Worm (Caenorhabditis elegans) whole organism, young adult: Measurements from ENCODE around the gene str-124.

Source experiments
- B0035.1 ChIP-seq: sonication (generic microtip); optimal IDR thresholded peaks from 2 replicates; lab custom pipeline; 2016; ENCODE audit warnings: missing genetic modification characterization, mild to moderate bottlenecking, missing compliant biosample characterization, missing genotype, missing genetic modification reagents
- B0261.1 ChIP-seq: sonication (generic microtip); optimal IDR thresholded peaks from 2 replicates; lab custom pipeline; 2016; ENCODE audit warnings: mild to moderate bottlenecking, missing genetic modification characterization, moderate library complexity, missing compliant biosample characterization
- F33H1.4 ChIP-seq: fragments of 200-800 bp; sonication (Bioruptor generic); IDR thresholded peaks from 2 replicates; pipeline ENCODE4 v1.3.6; 2022; ENCODE audit warnings: missing genetic modification reagents, missing genetic modification characterization, missing compliant biosample characterization
- F39B2.1 ChIP-seq: fragments of 200-800 bp; sonication (Bioruptor generic); IDR thresholded peaks from 2 replicates; pipeline ENCODE4 v1.3.6; 2022; ENCODE audit warnings: missing genetic modification reagents, missing genetic modification characterization, missing compliant biosample characterization
- K11D2.4 ChIP-seq: fragments of 200-800 bp; sonication (Bioruptor generic); IDR thresholded peaks from 2 replicates; pipeline ENCODE4 v1.3.6; 2022; ENCODE audit warnings: missing genetic modification reagents, missing genetic modification characterization, missing compliant biosample characterization
- T07F8.4 ChIP-seq: sonication (generic microtip); optimal IDR thresholded peaks from 2 replicates; lab custom pipeline; 2016; ENCODE audit warnings: mild to moderate bottlenecking, missing genetic modification characterization, moderate library complexity, missing compliant biosample characterization
- Y53F4B.3 ChIP-seq: fragments of 200-800 bp; sonication (Bioruptor generic); IDR thresholded peaks from 2 replicates; pipeline ENCODE4 v1.3.6; 2022; ENCODE audit warnings: missing genetic modification reagents, missing genetic modification characterization, missing compliant biosample characterization
- Y79H2A.3 ChIP-seq: fragments of 200-800 bp; sonication (Bioruptor generic); conservative IDR thresholded peaks from 2 replicates; pipeline ENCODE4 v1.3.6; 2022; ENCODE audit warnings: missing genetic modification reagents, missing genetic modification characterization, missing compliant biosample characterization
- attf-5 ChIP-seq: fragments of 200-800 bp; sonication (Bioruptor generic); optimal IDR thresholded peaks from 2 replicates; lab custom pipeline; 2018; ENCODE audit warnings: mild to moderate bottlenecking, missing genetic modification characterization, missing compliant biosample characterization
- attf-6 ChIP-seq: fragments of 200-800 bp; sonication (Bioruptor generic); IDR thresholded peaks from 2 replicates; pipeline ENCODE4 v1.3.6; 2022; ENCODE audit warnings: missing genetic modification reagents, missing genetic modification characterization, missing compliant biosample characterization
- bed-1 ChIP-seq: fragments of 200-800 bp; sonication (Bioruptor generic); IDR thresholded peaks from 2 replicates; pipeline ENCODE4 v1.3.6; 2022; ENCODE audit warnings: missing genetic modification reagents, missing genetic modification characterization, missing compliant biosample characterization
- cebp-1 ChIP-seq, 2 experiments: fragments of 200-800 bp in 1 of 2; sonication (Bioruptor generic) in 1 of 2; sonication (generic microtip) in 1 of 2; IDR thresholded peaks in 1 of 2; optimal IDR thresholded peaks in 1 of 2; 2 replicates each; pipeline versions ENCODE4 v1.3.6 to Lab custom; 2017 to 2022; ENCODE audit warnings: missing compliant biosample characterization in 2 of 2, missing genetic modification characterization in 2 of 2, mild to moderate bottlenecking in 1 of 2, missing genetic modification reagents in 1 of 2, moderate library complexity in 1 of 2
- ceh-58 ChIP-seq: fragments of 200-800 bp; sonication (Bioruptor generic); IDR thresholded peaks from 2 replicates; pipeline ENCODE4 v1.3.6; 2022; ENCODE audit warnings: missing genetic modification characterization, missing compliant biosample characterization
- egl-18 ChIP-seq: fragments of 200-800 bp; sonication (Bioruptor generic); IDR thresholded peaks from 2 replicates; pipeline ENCODE4 v1.3.6; 2022; ENCODE audit warnings: missing genetic modification reagents, missing genetic modification characterization, missing compliant biosample characterization
- ekl-4 ChIP-seq: fragments of 200-800 bp; sonication (Bioruptor generic); IDR thresholded peaks from 2 replicates; pipeline ENCODE4 v1.3.6; 2022; ENCODE audit warnings: missing genetic modification reagents, missing genetic modification characterization, missing compliant biosample characterization
- gei-17 ChIP-seq: fragments of 200-800 bp; sonication (Bioruptor generic); optimal IDR thresholded peaks from 2 replicates; lab custom pipeline; 2018; ENCODE audit warnings: mild to moderate bottlenecking, missing genetic modification characterization, missing compliant biosample characterization
- hmg-1.2 ChIP-seq: fragments of 200-800 bp; sonication (Bioruptor generic); IDR thresholded peaks from 2 replicates; pipeline ENCODE4 v1.3.6; 2022; ENCODE audit warnings: missing genetic modification reagents, missing genetic modification characterization, missing compliant biosample characterization
- hrde-1 ChIP-seq: sonication (generic microtip); optimal IDR thresholded peaks from 2 replicates; lab custom pipeline; 2016; ENCODE audit warnings: missing genetic modification characterization, mild to moderate bottlenecking, missing compliant biosample characterization, moderate library complexity, missing genotype, missing genetic modification reagents, borderline replicate concordance
- hsf-1 ChIP-seq: fragments of 200-800 bp; sonication (Bioruptor generic); IDR thresholded peaks from 2 replicates; pipeline ENCODE4 v1.3.6; 2022; ENCODE audit warnings: missing genetic modification reagents, missing genetic modification characterization, missing compliant biosample characterization
- lag-1 ChIP-seq: fragments of 200-800 bp; sonication (Bioruptor generic); IDR thresholded peaks from 2 replicates; pipeline ENCODE4 v1.3.6; 2022; ENCODE audit warnings: missing genetic modification reagents, missing genetic modification characterization, missing compliant biosample characterization
- let-526 ChIP-seq: fragments of 200-800 bp; sonication (Bioruptor generic); IDR thresholded peaks from 2 replicates; pipeline ENCODE4 v1.3.6; 2022; ENCODE audit warnings: missing genetic modification reagents, missing genetic modification characterization, missing compliant biosample characterization
- lin-26 ChIP-seq: fragments of 200-800 bp; sonication (Bioruptor generic); IDR thresholded peaks from 2 replicates; pipeline ENCODE4 v1.3.6; 2022; ENCODE audit warnings: missing genetic modification reagents, missing genetic modification characterization, missing compliant biosample characterization
- lsl-1 ChIP-seq: fragments of 200-800 bp; sonication (Bioruptor generic); optimal IDR thresholded peaks from 2 replicates; lab custom pipeline; 2018; ENCODE audit warnings: mild to moderate bottlenecking, missing genetic modification characterization, moderate library complexity, missing compliant biosample characterization
- lsy-27 ChIP-seq: sonication (generic microtip); optimal IDR thresholded peaks from 2 replicates; lab custom pipeline; 2017; ENCODE audit warnings: missing genetic modification characterization, mild to moderate bottlenecking, missing compliant biosample characterization, antibody characterized with exemption, missing genotype, borderline replicate concordance; ENCODE audit not compliant: insufficient read depth
- mxl-1 ChIP-seq: sonication (generic microtip); optimal IDR thresholded peaks from 2 replicates; lab custom pipeline; 2016; ENCODE audit warnings: missing genetic modification characterization, missing compliant biosample characterization
- nfya-1 ChIP-seq: sonication (generic microtip); optimal IDR thresholded peaks from 2 replicates; lab custom pipeline; 2017; ENCODE audit warnings: antibody characterized with exemption, missing compliant biosample characterization, missing genetic modification characterization, borderline replicate concordance; ENCODE audit not compliant: insufficient read depth
- nhr-80 ChIP-seq: sonication (generic microtip); optimal IDR thresholded peaks from 2 replicates; lab custom pipeline; 2016; ENCODE audit warnings: missing genetic modification characterization, missing compliant biosample characterization
- rcor-1 ChIP-seq: fragments of 200-800 bp; sonication (Bioruptor generic); IDR thresholded peaks from 2 replicates; pipeline ENCODE4 v1.3.6; 2022; ENCODE audit warnings: missing genetic modification reagents, missing genetic modification characterization, missing compliant biosample characterization
- sdz-38 ChIP-seq: sonication (generic microtip); optimal IDR thresholded peaks from 2 replicates; lab custom pipeline; 2016; ENCODE audit warnings: missing genotype, missing genetic modification characterization, missing compliant biosample characterization
- sea-2 ChIP-seq: fragments of 200-800 bp; sonication (Bioruptor generic); IDR thresholded peaks from 2 replicates; pipeline ENCODE4 v1.3.6; 2022; ENCODE audit warnings: missing genetic modification characterization, missing compliant biosample characterization
- tbx-9 ChIP-seq: sonication (generic microtip); optimal IDR thresholded peaks from 2 replicates; lab custom pipeline; 2016; ENCODE audit warnings: borderline replicate concordance, missing genetic modification characterization, inconsistent platforms, missing compliant biosample characterization
- unc-130 ChIP-seq: sonication (generic microtip); optimal IDR thresholded peaks from 2 replicates; lab custom pipeline; 2016; ENCODE audit warnings: missing genetic modification reagents, missing genetic modification characterization, missing compliant biosample characterization
- unc-62 ChIP-seq: fragments of 150-350 bp; optimal IDR thresholded peaks from 2 replicates; lab custom pipeline; 2014; ENCODE audit warnings: missing biosample characterization, missing genetic modification reagents, missing genetic modification characterization
- ztf-25 ChIP-seq: fragments of 200-800 bp; sonication (Bioruptor generic); IDR thresholded peaks from 2 replicates; pipeline ENCODE4 v1.3.6; 2022; ENCODE audit warnings: missing genetic modification reagents, missing genetic modification characterization, missing compliant biosample characterization
- ztf-26 ChIP-seq: sonication (generic microtip); optimal IDR thresholded peaks from 2 replicates; lab custom pipeline; 2017; ENCODE audit warnings: missing genetic modification characterization, missing compliant biosample characterization
- ztf-3 ChIP-seq: fragments of 200-800 bp; sonication (Bioruptor generic); optimal IDR thresholded peaks from 2 replicates; lab custom pipeline; 2018; ENCODE audit warnings: mild to moderate bottlenecking, missing genetic modification characterization, missing compliant biosample characterization

The str-124 gene

ce11 chrX:12818768-12819167 lies 31.0 kb downstream of the str-124 start:
- peak; percentile 7 for TF ChIP-seq unc-62
- TF ChIP-seq nhr-80 (tag; lab: Kevin White, UChicago) = peak; percentile 21
- TF ChIP-seq ztf-25 (GFP tag; lab: Robert Waterston, UW) = no peak
- no peak for TF ChIP-seq ceh-58 (GFP tag; lab: Robert Waterston, UW)
- peak; percentile 90 for TF ChIP-seq cebp-1 (GFP tag; IDR thresholded peaks at IDR 0.05; lab: Robert Waterston, UW)
- peak; percentile 91 for TF ChIP-seq cebp-1 (tag; optimal IDR thresholded peaks at IDR 0.05; lab: Kevin White, UChicago)

- TF ChIP-seq lsy-27 (tag; lab: Kevin White, UChicago) (no peak), ztf-26 (tag; lab: Kevin White, UChicago) (no peak), hmg-1.2 (GFP tag; lab: Robert Waterston, UW) (no peak), nfya-1 (tag; lab: Kevin White, UChicago) (no peak), nhr-80 (tag; lab: Kevin White, UChicago) (no peak), unc-62 (no peak), unc-130 (GFP tag; lab: Kevin White, UChicago) (no peak), B0261.1 (tag; lab: Kevin White, UChicago) (no peak), hrde-1 (tag; lab: Kevin White, UChicago) (no peak), ztf-3 (GFP tag; lab: Kevin White, UChicago) (no peak), gei-17 (GFP tag; lab: Kevin White, UChicago) (no peak), lin-26 (GFP tag; lab: Robert Waterston, UW) (no peak), Y53F4B.3 (GFP tag; lab: Robert Waterston, UW) (no peak), rcor-1 (no peak), K11D2.4 (GFP tag; lab: Robert Waterston, UW) (no peak), hsf-1 (GFP tag; lab: Robert Waterston, UW) (no peak), ekl-4 (GFP tag; lab: Robert Waterston, UW) (no peak)
- TF ChIP-seq, all 124 proteins: peak for 0
These were observed 31.8 kb downstream of the str-124 start for ce11 chrX:12819512-12819911.

ce11 chrX:12825174-12825573 lies 37.5 kb downstream of the str-124 start:
- no peak for TF ChIP-seq sea-2
- TF ChIP-seq Y79H2A.3 = no peak
- TF ChIP-seq egl-18 (GFP tag; lab: Robert Waterston, UW) = no peak
- TF ChIP-seq F39B2.1 (GFP tag; lab: Robert Waterston, UW) = no peak
- TF ChIP-seq attf-5 = no peak
- TF ChIP-seq let-526 (GFP tag; lab: Robert Waterston, UW) = no peak
- TF ChIP-seq attf-6 (GFP tag; lab: Robert Waterston, UW) = no peak
- TF ChIP-seq T07F8.4 = no peak
- TF ChIP-seq Y53F4B.3 (GFP tag; lab: Robert Waterston, UW) = no peak
- TF ChIP-seq bed-1 (GFP tag; lab: Robert Waterston, UW) = no peak
- TF ChIP-seq lsl-1 = no peak
- no peak for TF ChIP-seq mxl-1 (tag; lab: Kevin White, UChicago)
- TF ChIP-seq cebp-1 (GFP tag; IDR thresholded peaks at IDR 0.05; lab: Robert Waterston, UW) = no peak
- TF ChIP-seq cebp-1 (tag; optimal IDR thresholded peaks at IDR 0.05; lab: Kevin White, UChicago) = no peak
- TF ChIP-seq B0035.1 = no peak
- no peak for TF ChIP-seq gei-17 (GFP tag; lab: Kevin White, UChicago)
- no peak for TF ChIP-seq lag-1 (GFP tag; lab: Robert Waterston, UW)
- no peak for TF ChIP-seq sdz-38 (tag; lab: Kevin White, UChicago)
- TF ChIP-seq hmg-1.2 (GFP tag; lab: Robert Waterston, UW) = no peak
- TF ChIP-seq F33H1.4 (GFP tag; lab: Robert Waterston, UW) = no peak
- no peak for TF ChIP-seq tbx-9 (tag; lab: Kevin White, UChicago)
- TF ChIP-seq, all 124 proteins: peak for 0
